Fruit fly (Drosophila melanogaster) whole organism, embryonic: Measurements from ENCODE around the gene CG32271.
A peak's percentile ranks its signal among the peaks of the same experiment; 100 is the strongest.

Experiments used
- Atf-2 ChIP-seq: fragments of 200-800 bp; sonication (Bioruptor generic); optimal IDR thresholded peaks from 2 replicates; lab custom pipeline; 2016; ENCODE audit warnings: missing biosample characterization, missing genetic modification characterization
- BEAF-32 ChIP-seq: fragments of 200-800 bp; sonication (Bioruptor generic); optimal IDR thresholded peaks from 3 replicates; lab custom pipeline; 2017; ENCODE audit warnings: missing biosample characterization, missing genetic modification characterization, mild to moderate bottlenecking, moderate library complexity, missing genetic modification reagents
- Bgb ChIP-seq: fragments of 200-800 bp; sonication (Bioruptor generic); IDR thresholded peaks from 2 replicates; pipeline ENCODE4 v1.3.6; 2022; ENCODE audit warnings: missing biosample characterization, missing genetic modification characterization; ENCODE audit not compliant: partially characterized antibody
- CG10274 ChIP-seq: fragments of 200-800 bp; sonication (Bioruptor generic); optimal IDR thresholded peaks from 3 replicates; lab custom pipeline; 2017; ENCODE audit warnings: missing biosample characterization, mild to moderate bottlenecking, missing genetic modification characterization
- CG11456 ChIP-seq: fragments of 200-800 bp; sonication (Bioruptor generic); IDR thresholded peaks from 3 replicates; pipeline ENCODE4 v1.3.6; 2022; ENCODE audit warnings: missing biosample characterization, missing genetic modification characterization
- CG11695 ChIP-seq: fragments of 200-800 bp; sonication (Bioruptor generic); IDR thresholded peaks from 3 replicates; pipeline ENCODE4 v1.3.6; 2022; ENCODE audit warnings: missing biosample characterization, missing genetic modification characterization
- CG12219 ChIP-seq: fragments of 200-800 bp; sonication (Bioruptor generic); optimal IDR thresholded peaks from 3 replicates; lab custom pipeline; 2018; ENCODE audit warnings: missing biosample characterization, mild to moderate bottlenecking, missing genetic modification characterization
- CG12659 ChIP-seq: fragments of 200-800 bp; sonication (Bioruptor generic); optimal IDR thresholded peaks from 3 replicates; lab custom pipeline; 2017; ENCODE audit warnings: mild to moderate bottlenecking, missing biosample characterization, missing genetic modification reagents, missing genetic modification characterization
- CG12942 ChIP-seq: fragments of 200-800 bp; sonication (Bioruptor generic); optimal IDR thresholded peaks from 3 replicates; lab custom pipeline; 2016; ENCODE audit warnings: missing biosample characterization, missing genetic modification characterization
- CG15479 ChIP-seq: fragments of 200-800 bp; sonication (Bioruptor generic); optimal IDR thresholded peaks from 3 replicates; lab custom pipeline; 2019; ENCODE audit warnings: missing biosample characterization, mild to moderate bottlenecking, missing genetic modification characterization, moderate library complexity
- CG15696 ChIP-seq: fragments of 200-800 bp; sonication (Bioruptor generic); optimal IDR thresholded peaks from 2 replicates; lab custom pipeline; 2019; ENCODE audit warnings: missing biosample characterization, mild to moderate bottlenecking, missing genetic modification characterization, moderate library complexity
- CG2120 ChIP-seq: fragments of 200-800 bp; sonication (Bioruptor generic); optimal IDR thresholded peaks from 3 replicates; lab custom pipeline; 2016; ENCODE audit warnings: missing biosample characterization, missing genetic modification characterization
- CG31224 ChIP-seq: fragments of 200-800 bp; sonication (Bioruptor generic); IDR thresholded peaks from 2 replicates; pipeline ENCODE4 v1.3.6; 2022; ENCODE audit warnings: missing biosample characterization, missing genetic modification characterization
- CG31365 ChIP-seq: fragments of 200-800 bp; sonication (Bioruptor generic); optimal IDR thresholded peaks from 2 replicates; lab custom pipeline; 2018; ENCODE audit warnings: missing biosample characterization, mild to moderate bottlenecking, missing genetic modification characterization
- CG33557 ChIP-seq: fragments of 200-800 bp; sonication (Bioruptor generic); optimal IDR thresholded peaks from 2 replicates; lab custom pipeline; 2019; ENCODE audit warnings: missing biosample characterization, mild to moderate bottlenecking, missing genetic modification characterization, moderate library complexity
- CG4360 ChIP-seq: fragments of 200-800 bp; sonication (Bioruptor generic); IDR thresholded peaks from 2 replicates; pipeline ENCODE4 v1.3.6; 2022; ENCODE audit warnings: missing biosample characterization, missing genetic modification characterization
- CG4707 ChIP-seq: fragments of 200-800 bp; sonication (Bioruptor generic); optimal IDR thresholded peaks from 2 replicates; lab custom pipeline; 2018; ENCODE audit warnings: missing biosample characterization, mild to moderate bottlenecking, missing genetic modification characterization, moderate library complexity
- CG6654 ChIP-seq: fragments of 200-800 bp; sonication (Bioruptor generic); optimal IDR thresholded peaks from 2 replicates; lab custom pipeline; 2017; ENCODE audit warnings: missing biosample characterization, mild to moderate bottlenecking, missing genetic modification characterization
- CG6854 ChIP-seq: fragments of 200-800 bp; sonication (Bioruptor generic); optimal IDR thresholded peaks from 3 replicates; lab custom pipeline; 2017; ENCODE audit warnings: missing biosample characterization, mild to moderate bottlenecking, missing genetic modification characterization
- CG8290 ChIP-seq, 3 experiments: fragments of 200-800 bp; sonication (Bioruptor generic); optimal IDR thresholded peaks; 2 replicates each; lab custom pipeline; 2016 to 2019; ENCODE audit warnings: missing biosample characterization in 3 of 3, missing genetic modification characterization in 3 of 3, mild to moderate bottlenecking in 2 of 3, moderate library complexity in 1 of 3
- CG8765 ChIP-seq: fragments of 200-800 bp; sonication (Bioruptor generic); IDR thresholded peaks from 2 replicates; pipeline ENCODE4 v1.3.6; 2022; ENCODE audit warnings: missing biosample characterization, missing genetic modification characterization
- CG9817 ChIP-seq: fragments of 200-800 bp; sonication (Bioruptor generic); optimal IDR thresholded peaks from 2 replicates; lab custom pipeline; 2018; ENCODE audit warnings: missing biosample characterization, mild to moderate bottlenecking, missing genetic modification characterization, moderate library complexity
- CG9876 ChIP-seq: fragments of 200-800 bp; sonication (Bioruptor generic); optimal IDR thresholded peaks from 2 replicates; lab custom pipeline; 2016; ENCODE audit warnings: missing biosample characterization, missing genetic modification characterization
- D19B ChIP-seq: fragments of 200-800 bp; sonication (Bioruptor generic); optimal IDR thresholded peaks from 2 replicates; lab custom pipeline; 2017; ENCODE audit warnings: missing biosample characterization, mild to moderate bottlenecking, missing genetic modification characterization
- Doc2 ChIP-seq: fragments of 200-800 bp; sonication (Bioruptor generic); IDR thresholded peaks from 2 replicates; pipeline ENCODE4 v1.3.6; 2022; ENCODE audit warnings: missing biosample characterization, missing genetic modification characterization
- Elba2 ChIP-seq: fragments of 200-800 bp; sonication (Bioruptor generic); optimal IDR thresholded peaks from 3 replicates; lab custom pipeline; 2016; ENCODE audit warnings: missing biosample characterization, missing genetic modification characterization
- Gug ChIP-seq: fragments of 200-800 bp; sonication (Bioruptor generic); IDR thresholded peaks from 4 replicates; pipeline ENCODE4 v1.3.6; 2022; ENCODE audit warnings: missing biosample characterization, missing genetic modification characterization
- HLH54F ChIP-seq: fragments of 200-800 bp; sonication (Bioruptor generic); optimal IDR thresholded peaks from 3 replicates; lab custom pipeline; 2016; ENCODE audit warnings: missing biosample characterization, missing genetic modification characterization
- Hmr ChIP-seq: fragments of 200-800 bp; sonication (Bioruptor generic); optimal IDR thresholded peaks from 3 replicates; lab custom pipeline; 2017; ENCODE audit warnings: mild to moderate bottlenecking, missing biosample characterization, missing genetic modification reagents, missing genetic modification characterization
- Hr51 ChIP-seq, 2 experiments: fragments of 200-800 bp; sonication (Bioruptor generic); optimal IDR thresholded peaks; 2 replicates in 1 of 2; 3 replicates in 1 of 2; lab custom pipeline; 2016 to 2018; ENCODE audit warnings: missing biosample characterization in 2 of 2, missing genetic modification characterization in 2 of 2, mild to moderate bottlenecking in 1 of 2, moderate library complexity in 1 of 2
- Myb ChIP-seq: fragments of 200-800 bp; sonication (Bioruptor generic); optimal IDR thresholded peaks from 2 replicates; lab custom pipeline; 2016; ENCODE audit warnings: missing biosample characterization, missing genetic modification characterization
- Scr ChIP-seq: fragments of 200-800 bp; sonication (Bioruptor generic); IDR thresholded peaks from 2 replicates; pipeline ENCODE4 v1.3.6; 2022; ENCODE audit warnings: missing biosample characterization, missing genetic modification characterization; ENCODE audit not compliant: partially characterized antibody
- Vsx1 ChIP-seq: fragments of 200-800 bp; sonication (Bioruptor generic); optimal IDR thresholded peaks from 2 replicates; lab custom pipeline; 2017; ENCODE audit warnings: missing biosample characterization, mild to moderate bottlenecking, missing genetic modification characterization, missing genetic modification reagents
- bsh ChIP-seq, 2 experiments: fragments of 200-800 bp; sonication (Bioruptor generic); optimal IDR thresholded peaks; 2 replicates each; lab custom pipeline; 2017 to 2018; ENCODE audit warnings: mild to moderate bottlenecking in 2 of 2, missing biosample characterization in 2 of 2, missing genetic modification characterization in 2 of 2, moderate library complexity in 1 of 2
- btn ChIP-seq: fragments of 200-800 bp; sonication (Bioruptor generic); optimal IDR thresholded peaks from 2 replicates; lab custom pipeline; 2016; ENCODE audit warnings: missing biosample characterization, missing genetic modification characterization
- gt ChIP-seq: fragments of 200-800 bp; sonication (Bioruptor generic); IDR thresholded peaks from 2 replicates; pipeline ENCODE4 v1.3.6; 2022; ENCODE audit warnings: missing biosample characterization, missing genetic modification characterization
- h ChIP-seq: fragments of >200 bp; optimal IDR thresholded peaks from 2 replicates; lab custom pipeline; 2017
- insv ChIP-seq, 2 experiments: fragments of 200-800 bp; sonication (Bioruptor generic); optimal IDR thresholded peaks; 3 replicates each; lab custom pipeline; 2016 to 2018; ENCODE audit warnings: missing biosample characterization in 2 of 2, missing genetic modification characterization in 2 of 2
- kah ChIP-seq: fragments of 200-800 bp; sonication (Bioruptor generic); optimal IDR thresholded peaks from 2 replicates; lab custom pipeline; 2018; ENCODE audit warnings: missing biosample characterization, mild to moderate bottlenecking, missing genetic modification characterization
- ken ChIP-seq: fragments of 200-800 bp; sonication (Bioruptor generic); IDR thresholded peaks from 3 replicates; pipeline ENCODE4 v1.3.6; 2022; ENCODE audit warnings: missing biosample characterization, missing genetic modification characterization
- lola ChIP-seq, 3 experiments: fragments of >200 bp in 2 of 3; fragments of 200-800 bp in 1 of 3; sonication (Bioruptor generic) in 1 of 3; optimal IDR thresholded peaks; 2 replicates each; lab custom pipeline; 2017 to 2019; ENCODE audit warnings: missing biosample characterization in 3 of 3, missing genetic modification characterization in 3 of 3, mild to moderate bottlenecking in 1 of 3, moderate library complexity in 1 of 3
- nom ChIP-seq: fragments of 200-800 bp; sonication (Bioruptor generic); optimal IDR thresholded peaks from 2 replicates; lab custom pipeline; 2017; ENCODE audit warnings: missing biosample characterization, missing genetic modification characterization, mild to moderate bottlenecking, moderate library complexity, missing genetic modification reagents
- peb ChIP-seq: fragments of 200-800 bp; sonication (Bioruptor generic); IDR thresholded peaks from 2 replicates; pipeline ENCODE4 v1.3.6; 2022; ENCODE audit warnings: missing biosample characterization, missing genetic modification characterization
- pnt ChIP-seq: fragments of 200-800 bp; sonication (Bioruptor generic); optimal IDR thresholded peaks from 3 replicates; lab custom pipeline; 2016; ENCODE audit warnings: missing biosample characterization, missing genetic modification characterization
- run ChIP-seq: fragments of 200-800 bp; sonication (Bioruptor generic); optimal IDR thresholded peaks from 3 replicates; lab custom pipeline; 2018; ENCODE audit warnings: missing biosample characterization, mild to moderate bottlenecking, missing genetic modification characterization
- sd ChIP-seq: fragments of 200-800 bp; sonication (Bioruptor generic); optimal IDR thresholded peaks from 3 replicates; lab custom pipeline; 2018; ENCODE audit warnings: missing biosample characterization, mild to moderate bottlenecking, missing genetic modification characterization, moderate library complexity
- sima ChIP-seq: fragments of 200-800 bp; sonication (Bioruptor generic); optimal IDR thresholded peaks from 2 replicates; lab custom pipeline; 2016; ENCODE audit warnings: missing biosample characterization, missing genetic modification characterization
- sna ChIP-seq: fragments of 200-800 bp; sonication (Bioruptor generic); IDR thresholded peaks from 2 replicates; pipeline ENCODE4 v1.3.6; 2022; ENCODE audit warnings: missing biosample characterization, missing genetic modification characterization; ENCODE audit not compliant: partially characterized antibody
- sqz ChIP-seq: fragments of 200-800 bp; sonication (Bioruptor generic); optimal IDR thresholded peaks from 3 replicates; lab custom pipeline; 2018; ENCODE audit warnings: missing biosample characterization, mild to moderate bottlenecking, missing genetic modification characterization
- wdn ChIP-seq: fragments of 200-800 bp; sonication (Bioruptor generic); IDR thresholded peaks from 2 replicates; pipeline ENCODE4 v1.3.6; 2022; ENCODE audit warnings: missing biosample characterization, missing genetic modification characterization

The CG32271 gene

dm6 chr3L:3179474-3179873 is 23.5 kb downstream of the CG32271 start (continued):
- TF ChIP-seq Hmr (peak; percentile 89), CG2120 (GFP tag; lab: Kevin White, UChicago) (peak; percentile 87), lola (GFP tag; optimal IDR thresholded peaks at IDR 0.05; lab: Kevin White, UChicago) (peak in 1 of 3 experiments; percentile 80), HLH54F (GFP tag; lab: Kevin White, UChicago) (peak; percentile 77), CG10274 (GFP tag; lab: Kevin White, UChicago) (peak; percentile 60), Elba2 (peak; percentile 30), Hr51 (GFP tag; optimal IDR thresholded peaks at IDR 0.05; lab: Kevin White, UChicago) (peak; percentile 67 to 87), Scr (GFP tag; lab: Robert Waterston, UW) (no peak), CG6654 (GFP tag; lab: Kevin White, UChicago) (peak; percentile 64), CG15696 (tag; lab: Kevin White, UChicago) (peak; percentile 77), btn (GFP tag; lab: Kevin White, UChicago) (peak; percentile 66), CG15479 (GFP tag; lab: Kevin White, UChicago) (no peak), CG12942 (GFP tag; lab: Kevin White, UChicago) (peak; percentile 61), D19B (GFP tag; lab: Kevin White, UChicago) (peak; percentile 83), sna (GFP tag; lab: Robert Waterston, UW) (no peak), bsh (GFP tag; optimal IDR thresholded peaks at IDR 0.05; lab: Kevin White, UChicago) (peak; percentile 71 to 90), BEAF-32 (GFP tag; lab: Kevin White, UChicago) (no peak), CG4360 (peak; percentile 74), ken (peak; percentile 71; the same call in 2 of the 3 replicates), CG31365 (tag; lab: Kevin White, UChicago) (peak; percentile 72), CG6854 (GFP tag; lab: Kevin White, UChicago) (peak; percentile 82), nom (peak; percentile 86), Gug (GFP tag; lab: Robert Waterston, UW) (peak; percentile 87), wdn (GFP tag; lab: Robert Waterston, UW) (peak; percentile 75), Vsx1 (no peak), h (lab: Kevin White, UChicago) (no peak), CG9876 (GFP tag; lab: Kevin White, UChicago) (no peak), sd (tag; lab: Kevin White, UChicago) (no peak), CG12219 (GFP tag; lab: Kevin White, UChicago) (peak; percentile 86), CG11456 (peak; percentile 92), CG8290 (GFP tag; optimal IDR thresholded peaks at IDR 0.05; lab: Kevin White, UChicago) (peak; percentile 79), CG8290 (tag; optimal IDR thresholded peaks at IDR 0.05; lab: Kevin White, UChicago) (no peak), CG12659 (GFP tag; lab: Kevin White, UChicago) (peak; percentile 81), CG8765 (GFP tag; lab: Robert Waterston, UW) (peak; percentile 71), run (tag; lab: Kevin White, UChicago) (peak; percentile 63), CG31224 (GFP tag; lab: Robert Waterston, UW) (peak; percentile 82), CG11695 (GFP tag; lab: Robert Waterston, UW) (peak; percentile 94), CG33557 (GFP tag; lab: Kevin White, UChicago) (peak; percentile 62), gt (GFP tag; lab: Robert Waterston, UW) (0 out of 2 replicates have a peak, but pooled peaks have one; percentile 38), insv (GFP tag; optimal IDR thresholded peaks at IDR 0.05; lab: Kevin White, UChicago) (no peak), CG9817 (peak; percentile 76), Atf-2 (GFP tag; lab: Kevin White, UChicago) (peak; percentile 58), kah (peak; percentile 80), Doc2 (peak; percentile 75), pnt (peak; percentile 70), Myb (peak; percentile 48), peb (GFP tag; lab: Robert Waterston, UW) (peak; percentile 70), Bgb (GFP tag; lab: Robert Waterston, UW) (no peak), sima (no peak), sqz (GFP tag; lab: Kevin White, UChicago) (no peak), CG4707 (peak; percentile 63)
